Worm (Caenorhabditis elegans) whole organism, L2 larva: Measurements from ENCODE around the gene Y48B6A.1.

Experiments
- aly-2 ChIP-seq: fragments of 150-350 bp; optimal IDR thresholded peaks from 2 replicates; lab custom pipeline; 2014; ENCODE audit warnings: missing biosample characterization, missing genetic modification characterization
- ama-1 ChIP-seq: fragments of 150-350 bp; optimal IDR thresholded peaks from 2 replicates; lab custom pipeline; 2018; ENCODE audit warnings: inconsistent platforms
- elt-1 ChIP-seq: fragments of 150-350 bp; optimal IDR thresholded peaks from 2 replicates; lab custom pipeline; 2014; ENCODE audit warnings: missing biosample characterization, missing genetic modification characterization
- fos-1 ChIP-seq: fragments of 150-350 bp; optimal IDR thresholded peaks from 2 replicates; lab custom pipeline; 2014; ENCODE audit warnings: missing biosample characterization, missing genetic modification characterization
- mab-5 ChIP-seq: fragments of 150-350 bp; optimal IDR thresholded peaks from 2 replicates; lab custom pipeline; 2014; ENCODE audit warnings: missing biosample characterization, missing genetic modification characterization
- nhr-11 ChIP-seq: fragments of 150-350 bp; optimal IDR thresholded peaks from 2 replicates; lab custom pipeline; 2014; ENCODE audit warnings: missing biosample characterization, missing genetic modification characterization
- nhr-77 ChIP-seq: fragments of 150-350 bp; optimal IDR thresholded peaks from 2 replicates; lab custom pipeline; 2014; ENCODE audit warnings: missing biosample characterization, missing genetic modification characterization
- ztf-11 ChIP-seq: sonication (generic microtip); optimal IDR thresholded peaks from 2 replicates; lab custom pipeline; 2017; ENCODE audit warnings: missing biosample characterization, missing genetic modification characterization

- no peak for TF ChIP-seq aly-2 (tag; lab: Kevin White, UChicago)
- TF ChIP-seq nhr-11 (tag; lab: Kevin White, UChicago) = no peak
- no peak for TF ChIP-seq mab-5 (tag; lab: Kevin White, UChicago)
- TF ChIP-seq ztf-11 (tag; lab: Kevin White, UChicago) = no peak
- no peak for TF ChIP-seq nhr-77
- no peak for TF ChIP-seq elt-1 (tag; lab: Kevin White, UChicago)
- no peak for TF ChIP-seq fos-1 (tag; lab: Kevin White, UChicago)
- TF ChIP-seq ama-1 (lab: Kevin White, UChicago) = no peak
Measured at ce11 chrII:14197499-14198096, 43.4 kb upstream of the Y48B6A.1 start, which contains the start of gene ace-4.
